Worm (Caenorhabditis elegans) whole organism, mixed stage, embryonic: ENCODE results near the gene wdfy-2.

ENCODE experiments used
- drap-1 ChIP-seq: fragments of 200-800 bp; sonication (Bioruptor generic); optimal IDR thresholded peaks from 3 replicates; lab custom pipeline; 2018; ENCODE audit warnings: mild to moderate bottlenecking, missing genetic modification characterization, missing compliant biosample characterization
- sem-2 ChIP-seq: fragments of 200-800 bp; sonication (Bioruptor generic); optimal IDR thresholded peaks from 2 replicates; lab custom pipeline; 2018; ENCODE audit warnings: mild to moderate bottlenecking, missing genetic modification characterization, missing compliant biosample characterization

DNA sequence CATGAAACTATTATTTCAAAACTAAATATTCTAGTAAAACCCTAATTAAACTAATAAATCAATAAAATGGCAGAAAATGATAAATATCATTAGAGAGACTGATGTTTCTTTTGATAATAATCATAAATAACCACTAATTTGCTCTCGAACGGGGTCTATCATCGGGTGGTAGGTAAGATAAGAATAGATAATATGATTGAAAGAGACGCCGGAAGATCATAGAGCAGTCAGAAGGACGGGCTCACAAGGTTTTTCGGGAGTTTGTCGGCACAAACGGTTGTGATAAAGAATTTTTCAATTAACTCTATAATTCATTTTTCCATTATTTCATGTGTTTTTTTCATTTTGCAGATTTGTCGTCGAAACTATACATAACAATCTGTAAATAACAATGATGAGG lies 18.6 kb upstream of the wdfy-2 start:
- TF ChIP-seq sem-2 (GFP tag; lab: Kevin White, UChicago) (no peak), drap-1 (GFP tag; lab: Kevin White, UChicago) (no peak)
